Fruit fly (Drosophila melanogaster) whole organism, embryonic: ENCODE measurements around the gene Mst77F.

Experiments
- Atf3 ChIP-seq: fragments of 200-800 bp; sonication (Bioruptor generic); optimal IDR thresholded peaks from 3 replicates; lab custom pipeline; 2016; ENCODE audit warnings: missing biosample characterization, missing genetic modification characterization
- CG10321 ChIP-seq: fragments of 200-800 bp; sonication (Bioruptor generic); IDR thresholded peaks from 2 replicates; pipeline ENCODE4 v1.3.6; 2022; ENCODE audit warnings: missing biosample characterization, missing genetic modification characterization
- CG10431 ChIP-seq: fragments of 200-800 bp; sonication (Bioruptor generic); optimal IDR thresholded peaks from 3 replicates; lab custom pipeline; 2018; ENCODE audit warnings: missing biosample characterization, mild to moderate bottlenecking, missing genetic modification characterization
- CG10462 ChIP-seq: fragments of 200-800 bp; sonication (Bioruptor generic); optimal IDR thresholded peaks from 2 replicates; lab custom pipeline; 2016; ENCODE audit warnings: missing biosample characterization, missing genetic modification characterization
- CG11247 ChIP-seq: fragments of 200-800 bp; sonication (Bioruptor generic); IDR thresholded peaks from 2 replicates; pipeline ENCODE4 v1.3.6; 2022; ENCODE audit warnings: missing biosample characterization, missing genetic modification characterization
- CG12104 ChIP-seq: fragments of 200-800 bp; sonication (Bioruptor generic); optimal IDR thresholded peaks from 3 replicates; lab custom pipeline; 2016; ENCODE audit warnings: missing biosample characterization, missing genetic modification characterization
- CG12299 ChIP-seq: fragments of 200-800 bp; sonication (Bioruptor generic); optimal IDR thresholded peaks from 2 replicates; lab custom pipeline; 2018; ENCODE audit warnings: missing biosample characterization, mild to moderate bottlenecking, missing genetic modification characterization
- CG12659 ChIP-seq: fragments of 200-800 bp; sonication (Bioruptor generic); optimal IDR thresholded peaks from 3 replicates; lab custom pipeline; 2017; ENCODE audit warnings: mild to moderate bottlenecking, missing biosample characterization, missing genetic modification reagents, missing genetic modification characterization
- CG12942 ChIP-seq: fragments of 200-800 bp; sonication (Bioruptor generic); optimal IDR thresholded peaks from 3 replicates; lab custom pipeline; 2016; ENCODE audit warnings: missing biosample characterization, missing genetic modification characterization
- CG14050 ChIP-seq: fragments of 200-800 bp; sonication (Bioruptor generic); IDR thresholded peaks from 3 replicates; pipeline ENCODE4 v1.3.6; 2022; ENCODE audit warnings: missing biosample characterization, missing genetic modification characterization
- CG15479 ChIP-seq: fragments of 200-800 bp; sonication (Bioruptor generic); optimal IDR thresholded peaks from 3 replicates; lab custom pipeline; 2019; ENCODE audit warnings: missing biosample characterization, mild to moderate bottlenecking, missing genetic modification characterization, moderate library complexity
- CG17186 ChIP-seq: fragments of 200-800 bp; sonication (Bioruptor generic); optimal IDR thresholded peaks from 3 replicates; lab custom pipeline; 2017; ENCODE audit warnings: missing biosample characterization, missing genetic modification reagents, missing genetic modification characterization
- CG17612 ChIP-seq: fragments of 200-800 bp; sonication (Bioruptor generic); IDR thresholded peaks from 2 replicates; pipeline ENCODE4 v1.3.6; 2022; ENCODE audit warnings: missing biosample characterization, missing genetic modification characterization
- CG18619 ChIP-seq: fragments of 200-800 bp; sonication (Bioruptor generic); optimal IDR thresholded peaks from 3 replicates; lab custom pipeline; 2017; ENCODE audit warnings: missing biosample characterization, mild to moderate bottlenecking, missing genetic modification characterization
- CG30403 ChIP-seq: fragments of 200-800 bp; sonication (Bioruptor generic); optimal IDR thresholded peaks from 3 replicates; lab custom pipeline; 2016; ENCODE audit warnings: missing biosample characterization, missing genetic modification characterization
- CG4404 ChIP-seq: fragments of 200-800 bp; sonication (Bioruptor generic); IDR thresholded peaks from 2 replicates; pipeline ENCODE4 v1.3.6; 2022; ENCODE audit warnings: missing biosample characterization, missing genetic modification characterization
- CG4617 ChIP-seq: fragments of 200-800 bp; sonication (Bioruptor generic); optimal IDR thresholded peaks from 3 replicates; lab custom pipeline; 2016; ENCODE audit warnings: missing biosample characterization, missing genetic modification characterization, borderline replicate concordance
- CG5245 ChIP-seq: fragments of 200-800 bp; sonication (Bioruptor generic); optimal IDR thresholded peaks from 3 replicates; lab custom pipeline; 2016; ENCODE audit warnings: missing biosample characterization, missing genetic modification characterization
- CG6254 ChIP-seq: fragments of 200-800 bp; sonication (Bioruptor generic); optimal IDR thresholded peaks from 3 replicates; lab custom pipeline; 2017; ENCODE audit warnings: mild to moderate bottlenecking, missing biosample characterization, missing genetic modification reagents, missing genetic modification characterization
- CG6689 ChIP-seq: fragments of 200-800 bp; sonication (Bioruptor generic); IDR thresholded peaks from 2 replicates; pipeline ENCODE4 v1.3.6; 2022; ENCODE audit warnings: missing biosample characterization, missing genetic modification characterization
- CG7786 ChIP-seq: fragments of 200-800 bp; sonication (Bioruptor generic); optimal IDR thresholded peaks from 2 replicates; lab custom pipeline; 2016; ENCODE audit warnings: missing biosample characterization, missing genetic modification characterization
- CG7987 ChIP-seq: fragments of 200-800 bp; sonication (Bioruptor generic); optimal IDR thresholded peaks from 2 replicates; lab custom pipeline; 2018; ENCODE audit warnings: missing biosample characterization, mild to moderate bottlenecking, missing genetic modification characterization, moderate library complexity
- CG8281 ChIP-seq: fragments of 200-800 bp; sonication (Bioruptor generic); optimal IDR thresholded peaks from 2 replicates; lab custom pipeline; 2018; ENCODE audit warnings: missing biosample characterization, mild to moderate bottlenecking, missing genetic modification characterization, moderate library complexity
- CHES-1-like ChIP-seq: fragments of 200-800 bp; sonication (Bioruptor generic); optimal IDR thresholded peaks from 2 replicates; lab custom pipeline; 2016; ENCODE audit warnings: missing biosample characterization, missing genetic modification characterization
- CkIIα-i1 ChIP-seq: fragments of 200-800 bp; sonication (Bioruptor generic); IDR thresholded peaks from 2 replicates; pipeline ENCODE4 v1.3.6; 2022; ENCODE audit warnings: missing biosample characterization, missing genetic modification characterization
- Dfd ChIP-seq, 2 experiments: fragments of >200 bp; optimal IDR thresholded peaks; 2 replicates each; lab custom pipeline; 2017; ENCODE audit warnings: missing biosample characterization in 2 of 2, missing genetic modification characterization in 2 of 2
- Doc3 ChIP-seq: fragments of 200-800 bp; sonication (Bioruptor generic); IDR thresholded peaks from 3 replicates; pipeline ENCODE4 v1.3.6; 2022; ENCODE audit warnings: missing biosample characterization, missing genetic modification characterization; ENCODE audit not compliant: partially characterized antibody
- Dp ChIP-seq: fragments of 200-800 bp; sonication (Bioruptor generic); optimal IDR thresholded peaks from 2 replicates; lab custom pipeline; 2018; ENCODE audit warnings: missing biosample characterization, mild to moderate bottlenecking, missing genetic modification characterization, moderate library complexity
- Fer1 ChIP-seq: fragments of 200-800 bp; sonication (Bioruptor generic); optimal IDR thresholded peaks from 2 replicates; lab custom pipeline; 2017; ENCODE audit warnings: missing biosample characterization, mild to moderate bottlenecking, missing genetic modification characterization
- Hsf ChIP-seq: fragments of 200-800 bp; sonication (Bioruptor generic); optimal IDR thresholded peaks from 3 replicates; lab custom pipeline; 2016; ENCODE audit warnings: missing biosample characterization, missing genetic modification characterization
- Sry-β ChIP-seq: fragments of 200-800 bp; sonication (Bioruptor generic); optimal IDR thresholded peaks from 2 replicates; lab custom pipeline; 2018; ENCODE audit warnings: missing biosample characterization, mild to moderate bottlenecking, missing genetic modification characterization, moderate library complexity
- TFAM ChIP-seq: fragments of 200-800 bp; sonication (Bioruptor generic); optimal IDR thresholded peaks from 2 replicates; lab custom pipeline; 2017; ENCODE audit warnings: missing biosample characterization, missing genetic modification characterization, inconsistent platforms
- ac ChIP-seq: fragments of 200-800 bp; sonication (Bioruptor generic); optimal IDR thresholded peaks from 3 replicates; lab custom pipeline; 2017; ENCODE audit warnings: missing biosample characterization, mild to moderate bottlenecking, missing genetic modification characterization
- az2 ChIP-seq: fragments of 200-800 bp; sonication (Bioruptor generic); optimal IDR thresholded peaks from 3 replicates; lab custom pipeline; 2016; ENCODE audit warnings: missing biosample characterization, missing genetic modification characterization
- bbx ChIP-seq: fragments of 200-800 bp; sonication (Bioruptor generic); IDR thresholded peaks from 2 replicates; pipeline ENCODE4 v1.3.6; 2022; ENCODE audit warnings: missing biosample characterization, missing genetic modification characterization; ENCODE audit not compliant: partially characterized antibody
- br ChIP-seq: fragments of >200 bp; optimal IDR thresholded peaks from 2 replicates; lab custom pipeline; 2017
- danr ChIP-seq: fragments of 200-800 bp; sonication (Bioruptor generic); IDR thresholded peaks from 2 replicates; pipeline ENCODE4 v1.3.6; 2022; ENCODE audit warnings: missing biosample characterization, missing genetic modification characterization
- dm ChIP-seq: fragments of 200-800 bp; sonication (Bioruptor generic); optimal IDR thresholded peaks from 3 replicates; lab custom pipeline; 2016; ENCODE audit warnings: missing biosample characterization, missing genetic modification characterization
- gce ChIP-seq: fragments of 200-800 bp; sonication (Bioruptor generic); IDR thresholded peaks from 3 replicates; pipeline ENCODE4 v1.3.6; 2022; ENCODE audit warnings: missing biosample characterization, missing genetic modification characterization
- grau ChIP-seq: fragments of 200-800 bp; optimal IDR thresholded peaks from 3 replicates; lab custom pipeline; 2019; ENCODE audit warnings: missing biosample characterization, mild to moderate bottlenecking, missing genetic modification characterization, moderate library complexity
- jigr1 ChIP-seq: fragments of 200-800 bp; sonication (Bioruptor generic); IDR thresholded peaks from 3 replicates; pipeline ENCODE4 v1.3.6; 2022; ENCODE audit warnings: missing biosample characterization, missing genetic modification characterization
- lilli ChIP-seq: fragments of 200-800 bp; sonication (Bioruptor generic); optimal IDR thresholded peaks from 3 replicates; lab custom pipeline; 2016; ENCODE audit warnings: missing biosample characterization, missing genetic modification characterization
- maf-S ChIP-seq: fragments of 200-800 bp; sonication (Bioruptor generic); optimal IDR thresholded peaks from 2 replicates; lab custom pipeline; 2016; ENCODE audit warnings: missing biosample characterization, missing genetic modification characterization
- mam ChIP-seq: fragments of 200-800 bp; sonication (Bioruptor generic); optimal IDR thresholded peaks from 3 replicates; lab custom pipeline; 2016; ENCODE audit warnings: missing biosample characterization, missing genetic modification characterization
- nmo ChIP-seq: fragments of 200-800 bp; sonication (Bioruptor generic); optimal IDR thresholded peaks from 2 replicates; lab custom pipeline; 2018; ENCODE audit warnings: missing biosample characterization, mild to moderate bottlenecking, missing genetic modification characterization, moderate library complexity
- pita ChIP-seq: fragments of 200-800 bp; sonication (Bioruptor generic); optimal IDR thresholded peaks from 2 replicates; lab custom pipeline; 2017; ENCODE audit warnings: missing biosample characterization, mild to moderate bottlenecking, missing genetic modification characterization
- ro ChIP-seq: fragments of 200-800 bp; sonication (Bioruptor generic); IDR thresholded peaks from 2 replicates; pipeline ENCODE4 v1.3.6; 2022; ENCODE audit warnings: missing biosample characterization, missing genetic modification characterization
- sc ChIP-seq, 3 experiments: fragments of >200 bp in 2 of 3; fragments of 200-800 bp in 1 of 3; sonication (Bioruptor generic) in 1 of 3; optimal IDR thresholded peaks; 2 replicates in 2 of 3; 3 replicates in 1 of 3; lab custom pipeline; 2017; ENCODE audit warnings: mild to moderate bottlenecking in 1 of 3, missing biosample characterization in 1 of 3, missing genetic modification characterization in 1 of 3, missing genetic modification reagents in 1 of 3
- slp2 ChIP-seq: fragments of 200-800 bp; sonication (Bioruptor generic); optimal IDR thresholded peaks from 2 replicates; lab custom pipeline; 2016; ENCODE audit warnings: missing biosample characterization, missing genetic modification characterization
- zfh1 ChIP-seq: fragments of 200-800 bp; sonication (Bioruptor generic); IDR thresholded peaks from 3 replicates; pipeline ENCODE4 v1.3.6; 2022; ENCODE audit warnings: missing biosample characterization, missing genetic modification characterization

The Mst77F gene

DNA sequence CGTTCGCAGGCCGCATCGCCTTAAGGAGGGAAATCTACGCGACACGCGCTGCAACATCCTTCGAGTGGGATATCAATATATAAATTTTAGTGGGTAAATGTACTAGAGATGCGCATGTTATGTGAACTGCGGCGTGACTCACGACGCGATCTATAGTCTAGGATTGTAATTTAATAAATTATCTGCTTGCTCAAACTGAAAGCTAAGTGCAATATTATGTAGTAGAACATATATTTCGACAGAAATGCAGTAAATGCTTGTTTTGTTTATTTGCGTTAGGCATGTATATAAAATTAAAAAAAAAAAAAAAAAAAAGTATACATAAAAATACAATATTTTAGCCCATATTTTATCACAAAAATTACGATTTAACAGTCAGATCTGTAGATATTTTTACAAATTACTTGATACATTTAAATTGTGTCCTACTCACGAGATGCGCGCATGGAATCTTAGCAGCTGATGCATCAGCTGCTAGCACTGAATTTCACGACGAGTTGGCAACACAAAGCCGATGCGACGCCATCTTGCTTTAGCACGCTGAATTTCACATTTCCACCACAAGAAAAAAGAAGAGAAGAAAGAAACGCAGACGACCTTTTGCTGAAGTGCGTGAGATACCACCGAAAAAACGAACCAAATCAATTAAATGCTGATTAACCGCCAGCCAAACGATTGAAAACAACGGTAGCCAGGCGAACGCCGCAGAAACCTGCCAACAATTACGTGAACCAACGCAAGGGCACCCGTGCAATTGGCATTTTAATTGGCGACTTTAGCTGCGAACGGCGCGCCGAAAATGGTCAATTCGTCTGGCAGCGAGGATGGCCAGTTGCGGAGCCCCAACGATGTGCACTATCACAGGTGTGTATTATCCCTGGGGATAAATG lies 46.6 kb downstream of the Mst77F start, which contains the start of the genes CG4042 and Pitslre (continued):
- TF ChIP-seq CG10321 (GFP tag; lab: Robert Waterston, UW) (no peak), CG7987 (GFP tag; lab: Kevin White, UChicago) (no peak), br (lab: Kevin White, UChicago) (no peak), sc (optimal IDR thresholded peaks at IDR 0.05; lab: Kevin White, UChicago) (no peak), sc (GFP tag; optimal IDR thresholded peaks at IDR 0.05; lab: Kevin White, UChicago) (no peak), bbx (peak; percentile 36), CG6689 (GFP tag; lab: Robert Waterston, UW) (peak; percentile 65), CG5245 (GFP tag; lab: Kevin White, UChicago) (no peak), CkIIα-i1 (GFP tag; lab: Robert Waterston, UW) (no peak), ac (GFP tag; lab: Kevin White, UChicago) (no peak), CG14050 (GFP tag; lab: Robert Waterston, UW) (no peak), CG7786 (GFP tag; lab: Kevin White, UChicago) (no peak), zfh1 (GFP tag; lab: Robert Waterston, UW) (0 out of 3 replicates have a peak, but pooled peaks have one; percentile 47), CG12942 (peak; percentile 29), CG17186 (GFP tag; lab: Kevin White, UChicago) (peak; percentile 15), nmo (GFP tag; lab: Kevin White, UChicago) (peak; percentile 29), CG12659 (peak; percentile 21), CG12104 (GFP tag; lab: Kevin White, UChicago) (peak; percentile 38), CG12299 (tag; lab: Kevin White, UChicago) (no peak), Fer1 (GFP tag; lab: Kevin White, UChicago) (peak; percentile 47), CG6254 (GFP tag; lab: Kevin White, UChicago) (no peak), dm (GFP tag; lab: Kevin White, UChicago) (no peak), CG4404 (GFP tag; lab: Robert Waterston, UW) (no peak), pita (no peak), CG30403 (GFP tag; lab: Kevin White, UChicago) (peak; percentile 76), Hsf (GFP tag; lab: Kevin White, UChicago) (peak; percentile 29), Dp (no peak), CG10462 (GFP tag; lab: Kevin White, UChicago) (peak; percentile 30), jigr1 (GFP tag; lab: Robert Waterston, UW) (no peak), CHES-1-like (GFP tag; lab: Kevin White, UChicago) (no peak), CG18619 (GFP tag; lab: Kevin White, UChicago) (peak; percentile 14), CG17612 (no peak), Atf3 (GFP tag; lab: Kevin White, UChicago) (no peak), CG11247 (GFP tag; lab: Robert Waterston, UW) (no peak), Sry-β (GFP tag; lab: Kevin White, UChicago) (no peak), gce (GFP tag; lab: Robert Waterston, UW) (no peak), CG15479 (GFP tag; lab: Kevin White, UChicago) (no peak), Doc3 (GFP tag; lab: Robert Waterston, UW) (peak; percentile 75), lilli (GFP tag; lab: Kevin White, UChicago) (peak; percentile 57), maf-S (GFP tag; lab: Kevin White, UChicago) (no peak), Dfd (GFP tag; optimal IDR thresholded peaks at IDR 0.05; lab: Kevin White, UChicago) (no peak), CG4617 (GFP tag; lab: Kevin White, UChicago) (peak; percentile 56), slp2 (GFP tag; lab: Kevin White, UChicago) (no peak), mam (GFP tag; lab: Kevin White, UChicago) (peak; percentile 53), ro (GFP tag; lab: Robert Waterston, UW) (no peak), TFAM (GFP tag; lab: Kevin White, UChicago) (no peak), grau (peak; percentile 39), CG10431 (GFP tag; lab: Kevin White, UChicago) (peak; percentile 7), CG8281 (no peak), az2 (GFP tag; lab: Kevin White, UChicago) (peak; percentile 46), danr (GFP tag; lab: Robert Waterston, UW) (no peak)
